Worm (Caenorhabditis elegans) whole organism, early embryonic: Measurements from ENCODE around the gene lgc-42.

ENCODE experiments used
- B0310.2 ChIP-seq: sonication (generic microtip); optimal IDR thresholded peaks from 2 replicates; lab custom pipeline; 2016; ENCODE audit warnings: mild to moderate bottlenecking, missing genetic modification characterization, missing compliant biosample characterization
- F13C5.2 ChIP-seq: sonication (generic microtip); optimal IDR thresholded peaks from 2 replicates; lab custom pipeline; 2017; ENCODE audit warnings: mild to moderate bottlenecking, missing genetic modification characterization, inconsistent platforms, missing compliant biosample characterization
- aly-1 ChIP-seq: sonication (generic microtip); optimal IDR thresholded peaks from 2 replicates; lab custom pipeline; 2016; ENCODE audit warnings: missing genetic modification characterization, missing compliant biosample characterization
- ama-1 ChIP-seq: fragments of 150-350 bp; optimal IDR thresholded peaks from 2 replicates; lab custom pipeline; 2014
- ceh-13 ChIP-seq: fragments of 200-800 bp; sonication (Bioruptor generic); optimal IDR thresholded peaks from 2 replicates; lab custom pipeline; 2018; ENCODE audit warnings: mild to moderate bottlenecking, missing genetic modification characterization, missing compliant biosample characterization
- ceh-36 ChIP-seq: sonication (generic microtip); optimal IDR thresholded peaks from 2 replicates; lab custom pipeline; 2016; ENCODE audit warnings: missing genetic modification characterization, inconsistent platforms, missing compliant biosample characterization
- ets-7 ChIP-seq: sonication (generic microtip); optimal IDR thresholded peaks from 2 replicates; lab custom pipeline; 2016; ENCODE audit warnings: missing genotype, missing genetic modification characterization, missing compliant biosample characterization
- flt-1 ChIP-seq: fragments of 200-800 bp; sonication (Bioruptor generic); IDR thresholded peaks from 2 replicates; pipeline ENCODE4 v1.3.6; 2022; ENCODE audit warnings: missing genetic modification characterization, missing compliant biosample characterization
- hmbx-1 ChIP-seq: sonication (generic microtip); optimal IDR thresholded peaks from 2 replicates; lab custom pipeline; 2016; ENCODE audit warnings: mild to moderate bottlenecking, missing genetic modification characterization, missing compliant biosample characterization
- hmg-4 ChIP-seq: fragments of 200-800 bp; sonication (Bioruptor generic); optimal IDR thresholded peaks from 2 replicates; lab custom pipeline; 2018; ENCODE audit warnings: mild to moderate bottlenecking, missing genetic modification characterization, missing compliant biosample characterization
- hnd-1 ChIP-seq: sonication (generic microtip); optimal IDR thresholded peaks from 2 replicates; lab custom pipeline; 2016; ENCODE audit warnings: missing genetic modification characterization, missing compliant biosample characterization
- pes-1 ChIP-seq: fragments of 200-800 bp; sonication (Bioruptor generic); IDR thresholded peaks from 2 replicates; pipeline ENCODE4 v1.3.6; 2022; ENCODE audit warnings: missing genetic modification reagents, missing genetic modification characterization, missing compliant biosample characterization
- scrt-1 ChIP-seq: fragments of 200-800 bp; sonication (Bioruptor generic); IDR thresholded peaks from 2 replicates; pipeline ENCODE4 v1.3.6; 2022; ENCODE audit warnings: missing genetic modification characterization, missing compliant biosample characterization
- sea-1 ChIP-seq: fragments of 200-800 bp; sonication (Bioruptor generic); conservative IDR thresholded peaks from 2 replicates; pipeline ENCODE4 v1.3.6; 2022; ENCODE audit warnings: missing genetic modification characterization, missing compliant biosample characterization
- tbx-11 ChIP-seq: fragments of 200-800 bp; sonication (Bioruptor generic); IDR thresholded peaks from 2 replicates; pipeline ENCODE4 v1.3.6; 2022; ENCODE audit warnings: missing genetic modification characterization, missing compliant biosample characterization
- tbx-37 ChIP-seq: fragments of 200-800 bp; sonication (Bioruptor generic); conservative IDR thresholded peaks from 2 replicates; pipeline ENCODE4 v1.3.6; 2022; ENCODE audit warnings: missing genetic modification reagents, missing genetic modification characterization, missing compliant biosample characterization
- tra-4 ChIP-seq: sonication (generic microtip); optimal IDR thresholded peaks from 2 replicates; lab custom pipeline; 2017; ENCODE audit warnings: missing genetic modification characterization, missing compliant biosample characterization

The lgc-42 gene

ce11 chrIII:1987693-1988092 is 10.0 kb upstream of the lgc-42 start, which contains the start of gene Y39A3B.8:
Gene Y39A3B.8, plus strand, starts transcription at chrIII:1987993.
- TF ChIP-seq hnd-1 (tag; lab: Kevin White, UChicago) (no peak), hmbx-1 (tag; lab: Kevin White, UChicago) (no peak), tra-4 (tag; lab: Kevin White, UChicago) (no peak), tbx-11 (GFP tag; lab: Robert Waterston, UW) (no peak), ama-1 (lab: Kevin White, UChicago) (no peak), tbx-37 (no peak), ceh-36 (tag; lab: Kevin White, UChicago) (no peak), aly-1 (tag; lab: Kevin White, UChicago) (no peak), ets-7 (tag; lab: Kevin White, UChicago) (no peak), scrt-1 (GFP tag; lab: Robert Waterston, UW) (no peak), pes-1 (no peak), F13C5.2 (tag; lab: Kevin White, UChicago) (no peak), sea-1 (GFP tag; lab: Robert Waterston, UW) (no peak), flt-1 (GFP tag; lab: Robert Waterston, UW) (no peak), hmg-4 (GFP tag; lab: Kevin White, UChicago) (no peak)

DNA sequence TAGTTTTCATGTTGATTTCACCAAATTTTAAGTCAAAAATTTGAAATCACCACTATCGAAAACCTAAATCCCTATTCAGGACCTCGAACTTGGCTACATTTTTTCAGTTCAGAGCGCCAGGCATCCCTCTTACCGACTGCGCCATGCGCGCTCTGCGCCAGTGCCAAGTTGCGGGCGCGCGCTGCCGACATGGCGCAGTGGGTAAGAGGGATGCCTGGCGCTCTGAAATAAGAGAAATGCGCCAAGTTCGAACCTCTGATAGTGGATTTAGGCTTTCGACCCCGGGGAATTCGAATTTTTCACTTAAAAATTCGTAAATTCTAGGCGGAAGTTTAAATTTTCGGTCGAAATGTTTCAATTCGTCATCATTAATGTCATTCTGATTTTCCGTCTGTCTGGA is 7.7 kb upstream of the lgc-42 start:
- TF ChIP-seq ceh-36 (tag; lab: Kevin White, UChicago) (no peak), tra-4 (tag; lab: Kevin White, UChicago) (no peak), pes-1 (no peak), scrt-1 (GFP tag; lab: Robert Waterston, UW) (no peak), flt-1 (GFP tag; lab: Robert Waterston, UW) (no peak), hmbx-1 (tag; lab: Kevin White, UChicago) (no peak), ets-7 (tag; lab: Kevin White, UChicago) (no peak), B0310.2 (tag; lab: Kevin White, UChicago) (no peak), sea-1 (GFP tag; lab: Robert Waterston, UW) (no peak), aly-1 (tag; lab: Kevin White, UChicago) (no peak)

- no peak for TF ChIP-seq F13C5.2 (tag; lab: Kevin White, UChicago)
- no peak for TF ChIP-seq ets-7 (tag; lab: Kevin White, UChicago)
- no peak for TF ChIP-seq hmg-4 (GFP tag; lab: Kevin White, UChicago)
- no peak for TF ChIP-seq ceh-36 (tag; lab: Kevin White, UChicago)
- no peak for TF ChIP-seq tbx-37
Observed at ce11 chrIII:2001210-2001609, 3.5 kb downstream of the lgc-42 start.

ce11 chrIII:2005729-2006128 is 8.1 kb downstream of the lgc-42 start, which contains the start of gene Y39A3B.1:
Gene Y39A3B.1, plus strand, starts transcription at chrIII:2006029.
- TF ChIP-seq tbx-37 (no peak), scrt-1 (GFP tag; lab: Robert Waterston, UW) (no peak), pes-1 (no peak), hnd-1 (tag; lab: Kevin White, UChicago) (no peak)

ce11 chrIII:2006937-2007336 is 9.3 kb downstream of the lgc-42 start:
- TF ChIP-seq tbx-37 (no peak), hnd-1 (tag; lab: Kevin White, UChicago) (no peak), B0310.2 (tag; lab: Kevin White, UChicago) (no peak), hmbx-1 (tag; lab: Kevin White, UChicago) (no peak), ceh-13 (GFP tag; lab: Kevin White, UChicago) (no peak), flt-1 (GFP tag; lab: Robert Waterston, UW) (no peak), aly-1 (tag; lab: Kevin White, UChicago) (no peak), tra-4 (tag; lab: Kevin White, UChicago) (no peak), ets-7 (tag; lab: Kevin White, UChicago) (no peak), F13C5.2 (tag; lab: Kevin White, UChicago) (no peak), pes-1 (no peak), ama-1 (lab: Kevin White, UChicago) (no peak), ceh-36 (tag; lab: Kevin White, UChicago) (no peak), hmg-4 (GFP tag; lab: Kevin White, UChicago) (no peak), scrt-1 (GFP tag; lab: Robert Waterston, UW) (no peak), sea-1 (GFP tag; lab: Robert Waterston, UW) (no peak), tbx-11 (GFP tag; lab: Robert Waterston, UW) (no peak)

DNA sequence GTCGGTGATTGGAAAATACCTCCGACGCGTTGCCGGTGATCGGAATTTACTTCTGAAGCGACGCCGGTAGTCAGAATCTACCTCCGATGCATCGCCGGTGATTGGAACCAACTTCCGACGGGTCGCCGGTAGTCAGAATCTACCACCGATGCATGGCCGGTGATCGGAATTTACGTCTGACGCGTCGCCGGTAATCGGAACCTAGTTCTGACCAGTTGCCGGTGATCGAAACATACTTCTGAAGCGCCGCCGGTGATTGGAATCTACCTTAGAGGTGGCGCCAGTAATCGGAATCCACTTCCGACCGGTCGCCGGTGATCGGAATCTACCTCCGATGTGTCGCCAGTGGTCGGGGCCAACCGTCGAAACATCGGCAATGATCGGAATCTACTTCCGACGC is 10.7 kb downstream of the lgc-42 start:
- TF ChIP-seq hmbx-1 (tag; lab: Kevin White, UChicago): no peak

ce11 chrIII:2008894-2009293 is 11.2 kb downstream of the lgc-42 start:
- TF ChIP-seq tbx-37: no peak
- no peak for TF ChIP-seq F13C5.2 (tag; lab: Kevin White, UChicago)
- no peak for TF ChIP-seq ama-1 (lab: Kevin White, UChicago)
- no peak for TF ChIP-seq scrt-1 (GFP tag; lab: Robert Waterston, UW)
- no peak for TF ChIP-seq aly-1 (tag; lab: Kevin White, UChicago)
- no peak for TF ChIP-seq tra-4 (tag; lab: Kevin White, UChicago)
- no peak for TF ChIP-seq ets-7 (tag; lab: Kevin White, UChicago)
- no peak for TF ChIP-seq B0310.2 (tag; lab: Kevin White, UChicago)

ce11 chrIII:2012561-2012960 is 14.9 kb downstream of the lgc-42 start:
- TF ChIP-seq B0310.2 (tag; lab: Kevin White, UChicago): no peak
- no peak for TF ChIP-seq tbx-37
- no peak for TF ChIP-seq sea-1 (GFP tag; lab: Robert Waterston, UW)
- TF ChIP-seq hmg-4 (GFP tag; lab: Kevin White, UChicago): no peak
- TF ChIP-seq aly-1 (tag; lab: Kevin White, UChicago): no peak
- no peak for TF ChIP-seq ets-7 (tag; lab: Kevin White, UChicago)
- no peak for TF ChIP-seq hmbx-1 (tag; lab: Kevin White, UChicago)
- TF ChIP-seq ceh-13 (GFP tag; lab: Kevin White, UChicago): no peak
- no peak for TF ChIP-seq F13C5.2 (tag; lab: Kevin White, UChicago)
- TF ChIP-seq flt-1 (GFP tag; lab: Robert Waterston, UW): no peak
- TF ChIP-seq scrt-1 (GFP tag; lab: Robert Waterston, UW): no peak
- no peak for TF ChIP-seq tbx-11 (GFP tag; lab: Robert Waterston, UW)
